Worm (Caenorhabditis elegans): ENCODE results near the gene plc-2.

ce11 chrV:15184097-15185040 lies 8.0 kb upstream of the plc-2 start, which contains the start of gene Y75B12B.1:
- TF ChIP-seq unc-62 (GFP tag; optimal IDR thresholded peaks at IDR 0.05) (no peak), pha-4 (tag; optimal IDR thresholded peaks at IDR 0.05) (no peak), nhr-12 (tag; optimal IDR thresholded peaks at IDR 0.05) (no peak), mls-2 (tag; optimal IDR thresholded peaks at IDR 0.05) (no peak), ztf-11 (tag; optimal IDR thresholded peaks at IDR 0.05) (no peak), elt-3 (tag; optimal IDR thresholded peaks at IDR 0.05) (no peak), lin-13 (tag; optimal IDR thresholded peaks at IDR 0.05) (no peak), nhr-28 (tag; optimal IDR thresholded peaks at IDR 0.05) (no peak), nhr-76 (tag; optimal IDR thresholded peaks at IDR 0.05) (no peak)
